5 worm cellular contexts compared by ENCODE assay signal in genomic region chrII:7287140-7287539, ce11.
A peak's percentile ranks its signal among the peaks of the same experiment; 100 is the strongest.
TF ChIP-seq lines count a peak whose summit lies in the region.

No protein-coding gene starts in this region.

TF ChIP-seq in whole organism, L2 larva, 48 proteins besides CTCF, POLR2A, EP300 and RAD21:
- TF ChIP-seq fos-1 (tag; optimal IDR thresholded peaks at IDR 0.05; lab: Kevin White, UChicago) (peak; percentile 61), unc-39 (tag; optimal IDR thresholded peaks at IDR 0.05; lab: Kevin White, UChicago) (no peak), elt-1 (tag; optimal IDR thresholded peaks at IDR 0.05; lab: Kevin White, UChicago) (no peak), sma-9 (GFP tag; optimal IDR thresholded peaks at IDR 0.05; lab: Kevin White, UChicago) (peak; percentile 3), sma-9 (tag; optimal IDR thresholded peaks at IDR 0.05; lab: Kevin White, UChicago) (no peak), nhr-77 (tag; optimal IDR thresholded peaks at IDR 0.05; lab: Kevin White, UChicago) (no peak), Y55F3AM.14 (GFP tag; optimal IDR thresholded peaks at IDR 0.05; lab: Kevin White, UChicago) (no peak), ceh-82 (tag; optimal IDR thresholded peaks at IDR 0.05; lab: Kevin White, UChicago) (no peak), peb-1 (tag; optimal IDR thresholded peaks at IDR 0.05; lab: Kevin White, UChicago) (no peak), crh-2 (tag; optimal IDR thresholded peaks at IDR 0.05; lab: Kevin White, UChicago) (peak; percentile 14), lin-13 (GFP tag; optimal IDR thresholded peaks at IDR 0.05; lab: Kevin White, UChicago) (no peak)

TF ChIP-seq in whole organism, L3 larva, 47 proteins besides CTCF, POLR2A, EP300 and RAD21:
- TF ChIP-seq ZK546.5 (tag; optimal IDR thresholded peaks at IDR 0.05; lab: Kevin White, UChicago) (no peak), nhr-43 (tag; optimal IDR thresholded peaks at IDR 0.05; lab: Kevin White, UChicago; ENCODE audit: poor library complexity, severe bottlenecking) (peak; percentile 6), zag-1 (tag; optimal IDR thresholded peaks at IDR 0.05; lab: Kevin White, UChicago) (no peak), nhr-237 (tag; optimal IDR thresholded peaks at IDR 0.05; lab: Kevin White, UChicago) (no peak), nhr-67 (tag; optimal IDR thresholded peaks at IDR 0.05; lab: Kevin White, UChicago) (no peak), nhr-12 (tag; optimal IDR thresholded peaks at IDR 0.05; lab: Kevin White, UChicago) (no peak), fkh-2 (tag; optimal IDR thresholded peaks at IDR 0.05; lab: Kevin White, UChicago) (no peak), daf-12 (tag; optimal IDR thresholded peaks at IDR 0.05; lab: Kevin White, UChicago) (no peak), nhr-28 (tag; optimal IDR thresholded peaks at IDR 0.05; lab: Kevin White, UChicago) (no peak), lsy-12 (tag; optimal IDR thresholded peaks at IDR 0.05; lab: Kevin White, UChicago) (no peak), nhr-76 (tag; optimal IDR thresholded peaks at IDR 0.05; lab: Kevin White, UChicago) (no peak), elt-2 (tag; optimal IDR thresholded peaks at IDR 0.05; lab: Kevin White, UChicago) (peak; percentile 49), fos-1 (tag; optimal IDR thresholded peaks at IDR 0.05; lab: Kevin White, UChicago) (no peak), pha-4 (tag; optimal IDR thresholded peaks at IDR 0.05; lab: Kevin White, UChicago) (no peak), nfya-1 (tag; optimal IDR thresholded peaks at IDR 0.05; lab: Kevin White, UChicago; ENCODE audit: insufficient read depth) (no peak), unc-39 (tag; optimal IDR thresholded peaks at IDR 0.05; lab: Kevin White, UChicago) (no peak), elt-3 (tag; optimal IDR thresholded peaks at IDR 0.05; lab: Kevin White, UChicago) (no peak), ztf-11 (tag; optimal IDR thresholded peaks at IDR 0.05; lab: Kevin White, UChicago) (no peak)

TF ChIP-seq in whole organism, L4 larva, 104 proteins besides CTCF, POLR2A, EP300 and RAD21 (continues in another document):
- TF ChIP-seq zfp-2 (tag; optimal IDR thresholded peaks at IDR 0.05; lab: Kevin White, UChicago): no peak
- peak in 1 of 2 experiments; percentile 1 for TF ChIP-seq lsy-2 (tag; optimal IDR thresholded peaks at IDR 0.05; lab: Kevin White, UChicago)
- TF ChIP-seq zfp-3 (GFP tag; conservative IDR thresholded peaks at IDR 0.05; lab: Robert Waterston, UW): no peak
- no peak for TF ChIP-seq dve-1 (tag; optimal IDR thresholded peaks at IDR 0.05; lab: Kevin White, UChicago; ENCODE audit: insufficient read depth)
- peak; percentile 90 for TF ChIP-seq dmd-6 (GFP tag; IDR thresholded peaks at IDR 0.05; lab: Robert Waterston, UW)
- peak in 1 of 2 experiments; percentile 68 for TF ChIP-seq mdl-1 (tag; optimal IDR thresholded peaks at IDR 0.05; lab: Kevin White, UChicago)
- TF ChIP-seq saeg-2 (GFP tag; IDR thresholded peaks at IDR 0.05; lab: Robert Waterston, UW): no peak
- TF ChIP-seq ces-1 (GFP tag; optimal IDR thresholded peaks at IDR 0.05; lab: Kevin White, UChicago): no peak
- TF ChIP-seq arid-1 (GFP tag; conservative IDR thresholded peaks at IDR 0.05; lab: Robert Waterston, UW): no peak
- TF ChIP-seq ZK337.2 (GFP tag; IDR thresholded peaks at IDR 0.05; lab: Robert Waterston, UW): no peak
- no peak for TF ChIP-seq jun-1 (tag; optimal IDR thresholded peaks at IDR 0.05; lab: Kevin White, UChicago)
- no peak for TF ChIP-seq spr-1 (tag; optimal IDR thresholded peaks at IDR 0.05; lab: Kevin White, UChicago)
- TF ChIP-seq nhr-28 (tag; optimal IDR thresholded peaks at IDR 0.05; lab: Kevin White, UChicago): peak; percentile 78
- TF ChIP-seq ctbp-1 (GFP tag; IDR thresholded peaks at IDR 0.05; lab: Robert Waterston, UW): no peak
- no peak for TF ChIP-seq duxl-1 (tag; optimal IDR thresholded peaks at IDR 0.05; lab: Kevin White, UChicago; ENCODE audit: poor library complexity)
- peak; percentile 10 for TF ChIP-seq cey-2 (tag; optimal IDR thresholded peaks at IDR 0.05; lab: Kevin White, UChicago; ENCODE audit: borderline replicate concordance, insufficient read depth)
- TF ChIP-seq nhr-25 (tag; optimal IDR thresholded peaks at IDR 0.05; lab: Kevin White, UChicago; ENCODE audit: borderline replicate concordance, insufficient read depth): no peak
- TF ChIP-seq pqm-1 (tag; optimal IDR thresholded peaks at IDR 0.05; lab: Kevin White, UChicago): peak; percentile 20
- TF ChIP-seq nhr-77 (tag; optimal IDR thresholded peaks at IDR 0.05; lab: Kevin White, UChicago): peak; percentile 51
- no peak for TF ChIP-seq daf-8 (GFP tag; IDR thresholded peaks at IDR 0.05; lab: Robert Waterston, UW)
- no peak for TF ChIP-seq F37D6.2 (tag; optimal IDR thresholded peaks at IDR 0.05; lab: Kevin White, UChicago)
- TF ChIP-seq lir-3 (tag; optimal IDR thresholded peaks at IDR 0.05; lab: Kevin White, UChicago): no peak

TF ChIP-seq in whole organism, late embryonic, 69 proteins besides CTCF, POLR2A, EP300 and RAD21:
- TF ChIP-seq nhr-11 (tag; optimal IDR thresholded peaks at IDR 0.05; lab: Kevin White, UChicago) (no peak), unc-55 (GFP tag; optimal IDR thresholded peaks at IDR 0.05; lab: Kevin White, UChicago) (peak; percentile 10)

TF ChIP-seq in whole organism, young adult, 124 proteins besides CTCF, POLR2A, EP300 and RAD21:
- TF ChIP-seq mxl-1 (tag; optimal IDR thresholded peaks at IDR 0.05; lab: Kevin White, UChicago): no peak
- TF ChIP-seq F23B12.7 (tag; optimal IDR thresholded peaks at IDR 0.05; lab: Kevin White, UChicago; ENCODE audit: insufficient read depth): no peak
- TF ChIP-seq ztf-22 (GFP tag; optimal IDR thresholded peaks at IDR 0.05; lab: Kevin White, UChicago): peak; percentile 44
- TF ChIP-seq lin-40 (tag; optimal IDR thresholded peaks at IDR 0.05; lab: Kevin White, UChicago): no peak
- TF ChIP-seq atf-7 (tag; optimal IDR thresholded peaks at IDR 0.05; lab: Kevin White, UChicago): peak; percentile 7
- TF ChIP-seq cebp-2 (GFP tag; IDR thresholded peaks at IDR 0.05; lab: Robert Waterston, UW): no peak
- no peak for TF ChIP-seq sdz-38 (tag; optimal IDR thresholded peaks at IDR 0.05; lab: Kevin White, UChicago)
- TF ChIP-seq dox-1 (GFP tag; IDR thresholded peaks at IDR 0.05; lab: Robert Waterston, UW): 0 out of 2 replicates have a peak, but pooled peaks have one; percentile 28
- peak; percentile 79 for TF ChIP-seq cebp-1 (GFP tag; IDR thresholded peaks at IDR 0.05; lab: Robert Waterston, UW)
- peak; percentile 80 for TF ChIP-seq cebp-1 (tag; optimal IDR thresholded peaks at IDR 0.05; lab: Kevin White, UChicago)
- peak; percentile 57 for TF ChIP-seq nhr-80 (tag; optimal IDR thresholded peaks at IDR 0.05; lab: Kevin White, UChicago)
- no peak for TF ChIP-seq madf-3 (GFP tag; IDR thresholded peaks at IDR 0.05; lab: Robert Waterston, UW)
- no peak for TF ChIP-seq rec-8 (tag; optimal IDR thresholded peaks at IDR 0.05; lab: Kevin White, UChicago)
- no peak for TF ChIP-seq lag-1 (GFP tag; IDR thresholded peaks at IDR 0.05; lab: Robert Waterston, UW)
- no peak for TF ChIP-seq efl-1 (GFP tag; optimal IDR thresholded peaks at IDR 0.05; lab: Kevin White, UChicago)
- peak; percentile 82 for TF ChIP-seq unc-62 (GFP tag; optimal IDR thresholded peaks at IDR 0.05; lab: Kevin White, UChicago)
- TF ChIP-seq attf-5 (GFP tag; optimal IDR thresholded peaks at IDR 0.05; lab: Kevin White, UChicago): no peak
- no peak for TF ChIP-seq lsl-1 (GFP tag; optimal IDR thresholded peaks at IDR 0.05; lab: Kevin White, UChicago)
- no peak for TF ChIP-seq C06A6.2 (GFP tag; conservative IDR thresholded peaks at IDR 0.05; lab: Robert Waterston, UW)
- no peak for TF ChIP-seq repo-1 (tag; optimal IDR thresholded peaks at IDR 0.05; lab: Kevin White, UChicago)
- no peak for TF ChIP-seq lin-26 (GFP tag; IDR thresholded peaks at IDR 0.05; lab: Robert Waterston, UW)
- TF ChIP-seq snpc-1.3 (tag; optimal IDR thresholded peaks at IDR 0.05; lab: Kevin White, UChicago; ENCODE audit: insufficient read depth): no peak
TF ChIP-seq in whole organism, young adult: peak in this region for 6.
